Fruit fly (Drosophila melanogaster) whole organism: ENCODE data around the gene CG34447.

ENCODE experiments used
- EcR ChIP-seq, 2 experiments: fragments of >200 bp; optimal IDR thresholded peaks; 2 replicates each; lab custom pipeline; 2017; ENCODE audit warnings: missing biosample characterization in 2 of 2, missing genetic modification characterization in 2 of 2, missing genetic modification reagents in 2 of 2
- usp ChIP-seq: fragments of >200 bp; optimal IDR thresholded peaks from 2 replicates; lab custom pipeline; 2017; ENCODE audit warnings: missing biosample characterization, missing genetic modification characterization, mixed read lengths

- TF ChIP-seq EcR (GFP tag; optimal IDR thresholded peaks at IDR 0.05; lab: Kevin White, UChicago) = no peak
- no peak for TF ChIP-seq usp (GFP tag; lab: Kevin White, UChicago)
These were observed 39.0 kb downstream of the CG34447 start, which contains the start of gene Eogt for dm6 chr2L:2380805-2381204.
